Worm (Caenorhabditis elegans) whole organism, L4 larva: ENCODE data around the gene gana-1.

ENCODE experiments used
- D1046.2 ChIP-seq: fragments of 200-800 bp; sonication (Bioruptor generic); IDR thresholded peaks from 2 replicates; pipeline ENCODE4 v1.3.6; 2022; ENCODE audit warnings: missing genetic modification characterization, missing compliant biosample characterization
- F10B5.3 ChIP-seq: sonication (generic microtip); optimal IDR thresholded peaks from 2 replicates; lab custom pipeline; 2016; ENCODE audit warnings: mild to moderate bottlenecking, missing genetic modification characterization, missing compliant biosample characterization
- F37D6.2 ChIP-seq: sonication (generic microtip); optimal IDR thresholded peaks from 2 replicates; lab custom pipeline; 2016; ENCODE audit warnings: mild to moderate bottlenecking, missing genetic modification characterization, missing compliant biosample characterization
- R02D3.7 ChIP-seq: fragments of 150-350 bp; sonication (generic microtip); optimal IDR thresholded peaks from 3 replicates; lab custom pipeline; 2014; ENCODE audit warnings: missing biosample characterization, missing genetic modification characterization
- T26A8.4 ChIP-seq: fragments of 200-800 bp; sonication (Bioruptor generic); IDR thresholded peaks from 2 replicates; pipeline ENCODE4 v1.3.6; 2022; ENCODE audit warnings: missing genetic modification characterization, missing compliant biosample characterization
- Y48G9A.11 ChIP-seq: fragments of 200-800 bp; sonication (Bioruptor generic); IDR thresholded peaks from 2 replicates; pipeline ENCODE4 v1.3.6; 2022; ENCODE audit warnings: missing genetic modification reagents, missing genetic modification characterization, missing compliant biosample characterization
- Y5F2A.4 ChIP-seq: fragments of 200-800 bp; sonication (Bioruptor generic); optimal IDR thresholded peaks from 2 replicates; lab custom pipeline; 2018; ENCODE audit warnings: mild to moderate bottlenecking, missing genetic modification characterization, missing compliant biosample characterization
- ZK337.2 ChIP-seq: fragments of 200-800 bp; sonication (Bioruptor generic); IDR thresholded peaks from 2 replicates; pipeline ENCODE4 v1.3.6; 2022; ENCODE audit warnings: missing genetic modification reagents, missing genetic modification characterization, missing compliant biosample characterization
- aha-1 ChIP-seq: fragments of 150-350 bp; peaks from one replicate; lab custom pipeline; 2014; ENCODE audit warnings: missing biosample characterization, missing genetic modification characterization
- ama-1 ChIP-seq: fragments of 150-350 bp; optimal IDR thresholded peaks from 2 replicates; lab custom pipeline; 2014; ENCODE audit warnings: inconsistent platforms, mixed read lengths
- ces-1 ChIP-seq: fragments of 150-350 bp; sonication (generic microtip); optimal IDR thresholded peaks from 4 replicates; lab custom pipeline; 2014; ENCODE audit warnings: missing biosample characterization, missing genetic modification reagents, missing genetic modification characterization
- cey-2 ChIP-seq: sonication (generic microtip); optimal IDR thresholded peaks from 3 replicates; lab custom pipeline; 2017; ENCODE audit warnings: missing genetic modification characterization, mild to moderate bottlenecking, missing compliant biosample characterization, antibody characterized with exemption, borderline replicate concordance; ENCODE audit not compliant: insufficient read depth
- ctbp-1 ChIP-seq: fragments of 200-800 bp; sonication (Bioruptor generic); IDR thresholded peaks from 2 replicates; pipeline ENCODE4 v1.3.6; 2022; ENCODE audit warnings: missing genetic modification reagents, missing genetic modification characterization, missing compliant biosample characterization
- daf-16 ChIP-seq, 3 experiments: sonication (generic microtip); optimal IDR thresholded peaks; 2 replicates each; lab custom pipeline; 2016 to 2017; ENCODE audit warnings: missing genetic modification characterization in 3 of 3, missing genetic modification reagents in 3 of 3, mild to moderate bottlenecking in 2 of 3, missing compliant biosample characterization in 2 of 3, missing biosample characterization in 1 of 3, moderate library complexity in 1 of 3
- daf-19 ChIP-seq: fragments of 200-800 bp; sonication (Bioruptor generic); conservative IDR thresholded peaks from 2 replicates; pipeline ENCODE4 v1.3.6; 2022; ENCODE audit warnings: missing genetic modification characterization, missing compliant biosample characterization
- daf-8 ChIP-seq: fragments of 200-800 bp; sonication (Bioruptor generic); IDR thresholded peaks from 2 replicates; pipeline ENCODE4 v1.3.6; 2022; ENCODE audit warnings: missing genetic modification characterization, missing compliant biosample characterization
- dmd-9 ChIP-seq: fragments of 200-800 bp; sonication (Bioruptor generic); IDR thresholded peaks from 2 replicates; pipeline ENCODE4 v1.3.6; 2022; ENCODE audit warnings: missing genetic modification reagents, missing genetic modification characterization, missing compliant biosample characterization
- dve-1 ChIP-seq: sonication (generic microtip); optimal IDR thresholded peaks from 2 replicates; lab custom pipeline; 2017; ENCODE audit warnings: antibody characterized with exemption, mild to moderate bottlenecking, missing genetic modification characterization, missing compliant biosample characterization; ENCODE audit not compliant: insufficient read depth
- egl-27 ChIP-seq: sonication (generic microtip); optimal IDR thresholded peaks from 3 replicates; lab custom pipeline; 2017; ENCODE audit warnings: missing biosample characterization, missing genetic modification reagents, missing genetic modification characterization
- egl-43 ChIP-seq: fragments of 200-800 bp; sonication (Bioruptor generic); IDR thresholded peaks from 2 replicates; pipeline ENCODE4 v1.3.6; 2022; ENCODE audit warnings: missing genetic modification reagents, missing genetic modification characterization, missing compliant biosample characterization
- fos-1 ChIP-seq: fragments of 150-350 bp; optimal IDR thresholded peaks from 2 replicates; lab custom pipeline; 2014; ENCODE audit warnings: missing biosample characterization, missing genetic modification characterization
- gei-8 ChIP-seq: fragments of 200-800 bp; sonication (Bioruptor generic); optimal IDR thresholded peaks from 2 replicates; lab custom pipeline; 2018; ENCODE audit warnings: mild to moderate bottlenecking, missing genetic modification characterization, missing compliant biosample characterization
- lin-13 ChIP-seq: fragments of 150-350 bp; optimal IDR thresholded peaks from 2 replicates; lab custom pipeline; 2014; ENCODE audit warnings: missing biosample characterization, missing genetic modification reagents, missing genetic modification characterization
- lin-38 ChIP-seq: fragments of 200-800 bp; sonication (Bioruptor generic); IDR thresholded peaks from 2 replicates; pipeline ENCODE4 v1.3.6; 2022; ENCODE audit warnings: missing genetic modification reagents, missing genetic modification characterization, missing compliant biosample characterization
- lir-3 ChIP-seq: sonication (generic microtip); optimal IDR thresholded peaks from 2 replicates; lab custom pipeline; 2016; ENCODE audit warnings: mild to moderate bottlenecking, missing genetic modification characterization, missing compliant biosample characterization
- lsy-2 ChIP-seq, 2 experiments: fragments of 150-350 bp in 1 of 2; sonication (generic microtip) in 1 of 2; optimal IDR thresholded peaks; 2 replicates each; lab custom pipeline; 2014 to 2017; ENCODE audit warnings: missing biosample characterization in 2 of 2, missing genetic modification characterization in 2 of 2
- madf-5 ChIP-seq, 2 experiments: fragments of 200-800 bp; sonication (Bioruptor generic); IDR thresholded peaks; 2 replicates each; pipeline ENCODE4 v1.3.6; 2022; ENCODE audit warnings: missing compliant biosample characterization in 2 of 2, missing genetic modification characterization in 2 of 2
- mdl-1 ChIP-seq, 2 experiments: fragments of 150-350 bp in 1 of 2; sonication (generic microtip) in 1 of 2; optimal IDR thresholded peaks; 2 replicates each; lab custom pipeline; 2014 to 2017; ENCODE audit warnings: missing biosample characterization in 2 of 2, missing genetic modification characterization in 2 of 2
- mdt-29 ChIP-seq: fragments of 200-800 bp; sonication (Bioruptor generic); IDR thresholded peaks from 2 replicates; pipeline ENCODE4 v1.3.6; 2022; ENCODE audit warnings: missing genetic modification reagents, missing genetic modification characterization, missing compliant biosample characterization
- mes-2 ChIP-seq: sonication (generic microtip); optimal IDR thresholded peaks from 2 replicates; lab custom pipeline; 2016; ENCODE audit warnings: missing genotype, mild to moderate bottlenecking, missing genetic modification characterization, missing compliant biosample characterization; ENCODE audit not compliant: poor library complexity, severe bottlenecking
- nhr-28 ChIP-seq: fragments of 150-350 bp; optimal IDR thresholded peaks from 2 replicates; lab custom pipeline; 2014; ENCODE audit warnings: missing biosample characterization, missing genetic modification characterization
- nhr-48 ChIP-seq: sonication (generic microtip); optimal IDR thresholded peaks from 2 replicates; lab custom pipeline; 2016; ENCODE audit warnings: mild to moderate bottlenecking, missing genetic modification characterization, missing compliant biosample characterization
- nhr-6 ChIP-seq: fragments of 150-350 bp; optimal IDR thresholded peaks from 2 replicates; lab custom pipeline; 2014; ENCODE audit warnings: missing biosample characterization, missing genetic modification characterization
- pha-4 ChIP-seq, 2 experiments: fragments of 150-350 bp in 1 of 2; fragments of 200-800 bp in 1 of 2; sonication (Bioruptor generic) in 1 of 2; IDR thresholded peaks in 1 of 2; optimal IDR thresholded peaks in 1 of 2; 2 replicates each; pipeline versions ENCODE4 v1.3.6 to Lab custom; 2014 to 2022; ENCODE audit warnings: missing genetic modification characterization in 2 of 2, missing genetic modification reagents in 2 of 2, missing biosample characterization in 1 of 2, missing compliant biosample characterization in 1 of 2
- php-3 ChIP-seq: fragments of 200-800 bp; sonication (Bioruptor generic); IDR thresholded peaks from 2 replicates; pipeline ENCODE4 v1.3.6; 2022; ENCODE audit warnings: missing genetic modification reagents, missing genetic modification characterization, missing compliant biosample characterization
- rbr-2 ChIP-seq: sonication (generic microtip); optimal IDR thresholded peaks from 2 replicates; lab custom pipeline; 2016; ENCODE audit warnings: missing genotype, missing genetic modification characterization, missing compliant biosample characterization
- saeg-2 ChIP-seq: fragments of 200-800 bp; sonication (Bioruptor generic); IDR thresholded peaks from 2 replicates; pipeline ENCODE4 v1.3.6; 2022; ENCODE audit warnings: missing genetic modification reagents, missing genetic modification characterization, missing compliant biosample characterization
- sdz-12 ChIP-seq: fragments of 200-800 bp; sonication (Bioruptor generic); optimal IDR thresholded peaks from 2 replicates; lab custom pipeline; 2018; ENCODE audit warnings: mild to moderate bottlenecking, missing genetic modification characterization, missing compliant biosample characterization
- tag-97 ChIP-seq: fragments of 200-800 bp; sonication (Bioruptor generic); IDR thresholded peaks from 2 replicates; pipeline ENCODE4 v1.3.6; 2022; ENCODE audit warnings: missing genetic modification characterization, missing compliant biosample characterization
- zfp-2 ChIP-seq: sonication (generic microtip); optimal IDR thresholded peaks from 2 replicates; lab custom pipeline; 2016; ENCODE audit warnings: mild to moderate bottlenecking, missing genetic modification characterization, missing compliant biosample characterization
- zfp-3 ChIP-seq: fragments of 200-800 bp; sonication (Bioruptor generic); conservative IDR thresholded peaks from 2 replicates; pipeline ENCODE4 v1.3.6; 2022; ENCODE audit warnings: missing genetic modification reagents, missing genetic modification characterization, missing compliant biosample characterization
- zip-11 ChIP-seq: fragments of 200-800 bp; sonication (Bioruptor generic); IDR thresholded peaks from 2 replicates; pipeline ENCODE4 v1.3.6; 2022; ENCODE audit warnings: missing genetic modification characterization, missing compliant biosample characterization
- ztf-7 ChIP-seq: fragments of 150-350 bp; optimal IDR thresholded peaks from 2 replicates; lab custom pipeline; 2014; ENCODE audit warnings: missing biosample characterization, missing genetic modification characterization

gana-1 gene

ce11 chrV:12059719-12060118 is 27.3 kb upstream of the gana-1 start, which contains the start of gene R07B7.2:
Gene R07B7.2 (minus strand): TSS chrV:12059753.
- TF ChIP-seq sdz-12 (GFP tag; lab: Kevin White, UChicago) (no peak), saeg-2 (GFP tag; lab: Robert Waterston, UW) (no peak), ctbp-1 (no peak), tag-97 (GFP tag; lab: Robert Waterston, UW) (no peak), lsy-2 (tag; optimal IDR thresholded peaks at IDR 0.05; lab: Kevin White, UChicago) (no peak), F10B5.3 (tag; lab: Kevin White, UChicago) (no peak), zip-11 (GFP tag; lab: Robert Waterston, UW) (no peak), egl-27 (tag; lab: Kevin White, UChicago) (no peak), rbr-2 (tag; lab: Kevin White, UChicago) (no peak), madf-5 (GFP tag; IDR thresholded peaks at IDR 0.05; lab: Robert Waterston, UW) (no peak), zfp-2 (tag; lab: Kevin White, UChicago) (no peak), F37D6.2 (tag; lab: Kevin White, UChicago) (no peak), Y5F2A.4 (no peak), daf-8 (GFP tag; lab: Robert Waterston, UW) (no peak), daf-16 (GFP tag; optimal IDR thresholded peaks at IDR 0.05; lab: Kevin White, UChicago) (no peak), daf-16 (tag; optimal IDR thresholded peaks at IDR 0.05; lab: Kevin White, UChicago) (no peak), ces-1 (no peak)

ce11 chrV:12063036-12063435 is 24.0 kb upstream of the gana-1 start, which contains the start of gene clh-6:
Gene clh-6 (minus strand): TSS chrV:12063368.
- TF ChIP-seq ZK337.2 (GFP tag; lab: Robert Waterston, UW), result no peak
- no peak for TF ChIP-seq nhr-48
- TF ChIP-seq lsy-2 (tag; optimal IDR thresholded peaks at IDR 0.05; lab: Kevin White, UChicago), result peak in 1 of 2 experiments; percentile 50
- no peak for TF ChIP-seq mdt-29 (GFP tag; lab: Robert Waterston, UW)
- TF ChIP-seq zfp-3 (GFP tag; lab: Robert Waterston, UW), result 0 out of 2 replicates have a peak, but pooled peaks have one; percentile 43
- peak; percentile 71 for TF ChIP-seq ama-1 (lab: Kevin White, UChicago)
- TF ChIP-seq tag-97 (GFP tag; lab: Robert Waterston, UW), result no peak
- TF ChIP-seq R02D3.7 (tag; lab: Kevin White, UChicago), result no peak
- TF ChIP-seq lin-13 (GFP tag; lab: Kevin White, UChicago), result peak; percentile 25
- TF ChIP-seq nhr-28, result no peak
- no peak for TF ChIP-seq sdz-12 (GFP tag; lab: Kevin White, UChicago)
- 0 out of 2 replicates have a peak, but pooled peaks have one; percentile 66 for TF ChIP-seq D1046.2 (GFP tag; lab: Robert Waterston, UW)
- no peak for TF ChIP-seq dmd-9
- TF ChIP-seq pha-4 (GFP tag; IDR thresholded peaks at IDR 0.05; lab: Robert Waterston, UW), result no peak
- no peak for TF ChIP-seq pha-4 (tag; optimal IDR thresholded peaks at IDR 0.05; lab: Kevin White, UChicago)
- TF ChIP-seq T26A8.4 (GFP tag; lab: Robert Waterston, UW), result 0 out of 2 replicates have a peak, but pooled peaks have one; percentile 36
- TF ChIP-seq mdl-1 (tag; optimal IDR thresholded peaks at IDR 0.05; lab: Kevin White, UChicago), result no peak
- TF ChIP-seq nhr-6 (tag; lab: Kevin White, UChicago), result peak; percentile 15
- TF ChIP-seq F10B5.3 (tag; lab: Kevin White, UChicago), result no peak
- no peak for TF ChIP-seq daf-19
- no peak for TF ChIP-seq cey-2
- no peak for TF ChIP-seq php-3 (GFP tag; lab: Robert Waterston, UW)
- no peak for TF ChIP-seq gei-8 (GFP tag; lab: Kevin White, UChicago)
- TF ChIP-seq saeg-2 (GFP tag; lab: Robert Waterston, UW), result no peak
- TF ChIP-seq lir-3, result no peak
- peak; percentile 2 for TF ChIP-seq mes-2
- no peak for TF ChIP-seq ztf-7
- TF ChIP-seq Y48G9A.11, result peak; percentile 23; the same call in 1 of the 2 replicates
- TF ChIP-seq daf-8 (GFP tag; lab: Robert Waterston, UW), result no peak
- 0 out of 2 replicates have a peak, but pooled peaks have one; percentile 34 for TF ChIP-seq egl-43 (GFP tag; lab: Robert Waterston, UW)
- no peak for TF ChIP-seq daf-16 (GFP tag; optimal IDR thresholded peaks at IDR 0.05; lab: Kevin White, UChicago)
- peak; percentile 27 for TF ChIP-seq daf-16 (tag; optimal IDR thresholded peaks at IDR 0.05; lab: Kevin White, UChicago)
- TF ChIP-seq aha-1 (tag; lab: Kevin White, UChicago), result peak; percentile 87
- TF ChIP-seq dve-1 (tag; lab: Kevin White, UChicago), result peak; percentile 24
- no peak for TF ChIP-seq fos-1
- TF ChIP-seq lin-38, result peak; percentile 44
- TF ChIP-seq, all 104 proteins: peak for 14
